Worm (Caenorhabditis elegans): ENCODE data around the gene ced-2.

DNA sequence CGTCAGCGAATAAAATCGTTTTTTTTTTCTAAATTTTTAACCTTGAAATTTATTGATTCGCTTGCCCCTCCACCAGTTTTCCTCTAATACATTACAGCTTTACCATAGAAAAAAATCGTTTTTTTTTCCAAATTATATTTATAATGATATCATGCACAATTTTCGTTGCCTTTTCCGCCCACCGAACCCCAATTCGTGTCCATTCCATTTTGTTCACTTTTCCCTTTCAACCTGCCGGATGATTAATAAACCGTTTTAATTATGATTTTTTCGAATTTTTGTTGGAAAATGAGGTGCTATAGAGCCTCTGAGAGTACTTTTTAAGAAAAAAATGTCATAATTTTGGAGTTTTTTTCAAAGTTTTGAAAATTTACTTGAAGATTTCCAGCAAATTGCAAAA is 4.2 kb downstream of the ced-2 start, which contains the start of gene set-23:
- no peak for TF ChIP-seq daf-8 (GFP tag; IDR thresholded peaks at IDR 0.05)
- TF ChIP-seq pha-4 (GFP tag; IDR thresholded peaks at IDR 0.05) = no peak
- no peak for TF ChIP-seq pha-4 (tag; optimal IDR thresholded peaks at IDR 0.05)
- TF ChIP-seq snpc-1.2 (GFP tag; IDR thresholded peaks at IDR 0.05) = no peak
- TF ChIP-seq Y75B8A.6 (GFP tag; IDR thresholded peaks at IDR 0.05) = no peak
- TF ChIP-seq lin-39 (tag; optimal IDR thresholded peaks at IDR 0.05) = no peak
- TF ChIP-seq nhr-25 (tag; optimal IDR thresholded peaks at IDR 0.05; ENCODE audit: borderline replicate concordance, insufficient read depth) = no peak
- TF ChIP-seq aha-1 (tag) = no peak
- no peak for TF ChIP-seq unc-39 (tag; optimal IDR thresholded peaks at IDR 0.05)
